Worm (Caenorhabditis elegans) whole organism, L1 larva: ENCODE results near the gene ceh-32.

Source experiments
- Y116A8C.19 ChIP-seq: sonication (generic microtip); optimal IDR thresholded peaks from 2 replicates; lab custom pipeline; 2016; ENCODE audit warnings: missing compliant biosample characterization, missing genetic modification characterization, borderline replicate concordance
- aha-1 ChIP-seq: fragments of 150-350 bp; optimal IDR thresholded peaks from 2 replicates; lab custom pipeline; 2014; ENCODE audit warnings: missing biosample characterization, missing genetic modification characterization
- blmp-1 ChIP-seq: fragments of 150-350 bp; optimal IDR thresholded peaks from 2 replicates; lab custom pipeline; 2014; ENCODE audit warnings: missing biosample characterization, missing genetic modification characterization
- ceh-63 ChIP-seq: fragments of 200-800 bp; sonication (Bioruptor generic); optimal IDR thresholded peaks from 2 replicates; lab custom pipeline; 2018; ENCODE audit warnings: mild to moderate bottlenecking, missing genetic modification characterization, missing compliant biosample characterization
- ces-1 ChIP-seq: fragments of 150-350 bp; optimal IDR thresholded peaks from 2 replicates; lab custom pipeline; 2014; ENCODE audit warnings: missing biosample characterization, missing genetic modification reagents, missing genetic modification characterization
- dsc-1 ChIP-seq: sonication (generic microtip); optimal IDR thresholded peaks from 2 replicates; lab custom pipeline; 2016; ENCODE audit warnings: mild to moderate bottlenecking, missing genetic modification characterization, missing compliant biosample characterization
- efl-1 ChIP-seq, 4 experiments: fragments of 150-350 bp; optimal IDR thresholded peaks in 3 of 4; peaks in 1 of 4; 1 replicate in 1 of 4; 2 replicates in 3 of 4; lab custom pipeline; 2014; ENCODE audit warnings: missing biosample characterization in 2 of 4, missing genetic modification characterization in 2 of 4, missing genetic modification reagents in 2 of 4
- egl-13 ChIP-seq: sonication (generic microtip); optimal IDR thresholded peaks from 2 replicates; lab custom pipeline; 2016; ENCODE audit warnings: missing genotype, missing genetic modification reagents, missing genetic modification characterization, missing compliant biosample characterization
- egl-27 ChIP-seq, 2 experiments: fragments of 150-350 bp in 1 of 2; sonication (generic microtip); optimal IDR thresholded peaks; 3 replicates each; lab custom pipeline; 2017 to 2018; ENCODE audit warnings: missing biosample characterization in 2 of 2, missing genetic modification characterization in 2 of 2, missing genetic modification reagents in 2 of 2
- elt-2 ChIP-seq: sonication (generic microtip); optimal IDR thresholded peaks from 2 replicates; lab custom pipeline; 2016; ENCODE audit warnings: missing genetic modification characterization, mild to moderate bottlenecking, inconsistent platforms, missing compliant biosample characterization, missing genetic modification reagents
- elt-3 ChIP-seq, 6 experiments: fragments of 150-350 bp in 1 of 6; sonication (generic microtip); optimal IDR thresholded peaks; 2 replicates each; lab custom pipeline; 2017 to 2018; ENCODE audit warnings: missing biosample characterization in 6 of 6, missing genetic modification characterization in 6 of 6, inconsistent platforms in 1 of 6
- fkh-10 ChIP-seq: sonication (generic microtip); optimal IDR thresholded peaks from 2 replicates; lab custom pipeline; 2017; ENCODE audit warnings: missing biosample characterization, missing genetic modification reagents, missing genetic modification characterization
- grh-1 ChIP-seq: fragments of 200-800 bp; sonication (Bioruptor generic); IDR thresholded peaks from 2 replicates; pipeline ENCODE4 v1.3.6; 2022; ENCODE audit warnings: missing genetic modification reagents, missing genetic modification characterization, missing compliant biosample characterization
- irx-1 ChIP-seq: sonication (generic microtip); optimal IDR thresholded peaks from 2 replicates; lab custom pipeline; 2016; ENCODE audit warnings: missing genetic modification characterization, missing compliant biosample characterization
- lin-13 ChIP-seq: fragments of 150-350 bp; optimal IDR thresholded peaks from 2 replicates; lab custom pipeline; 2014; ENCODE audit warnings: missing biosample characterization, missing genetic modification reagents, missing genetic modification characterization
- lin-14 ChIP-seq: fragments of 200-800 bp; sonication (Bioruptor generic); optimal IDR thresholded peaks from 2 replicates; lab custom pipeline; 2018; ENCODE audit warnings: mild to moderate bottlenecking, missing genetic modification characterization, moderate library complexity, missing compliant biosample characterization
- lin-39 ChIP-seq: fragments of 150-350 bp; optimal IDR thresholded peaks from 2 replicates; lab custom pipeline; 2014; ENCODE audit warnings: missing biosample characterization, missing genetic modification reagents, missing genetic modification characterization
- mdl-1 ChIP-seq, 2 experiments: fragments of 150-350 bp; optimal IDR thresholded peaks; 2 replicates each; lab custom pipeline; 2014 to 2017; ENCODE audit warnings: missing biosample characterization in 2 of 2, missing genetic modification characterization in 2 of 2, inconsistent platforms in 1 of 2
- nhr-19 ChIP-seq: fragments of 200-800 bp; sonication (Bioruptor generic); conservative IDR thresholded peaks from 2 replicates; pipeline ENCODE4 v1.3.6; 2022; ENCODE audit warnings: missing genetic modification characterization, missing compliant biosample characterization
- nhr-20 ChIP-seq: sonication (generic microtip); optimal IDR thresholded peaks from 2 replicates; lab custom pipeline; 2016; ENCODE audit warnings: mild to moderate bottlenecking, missing genetic modification characterization, missing compliant biosample characterization
- nhr-71 ChIP-seq: sonication (generic microtip); optimal IDR thresholded peaks from 2 replicates; lab custom pipeline; 2016; ENCODE audit warnings: mild to moderate bottlenecking, missing genetic modification characterization, moderate library complexity, missing compliant biosample characterization
- nhr-77 ChIP-seq: fragments of 150-350 bp; optimal IDR thresholded peaks from 2 replicates; lab custom pipeline; 2014; ENCODE audit warnings: missing biosample characterization, missing genetic modification characterization
- nhr-85 ChIP-seq: sonication (generic microtip); peaks from one replicate; lab custom pipeline; 2016; ENCODE audit warnings: missing genetic modification characterization, inconsistent platforms, missing compliant biosample characterization
- nhr-90 ChIP-seq: sonication (generic microtip); optimal IDR thresholded peaks from 2 replicates; lab custom pipeline; 2016; ENCODE audit warnings: mild to moderate bottlenecking, missing genetic modification characterization, missing compliant biosample characterization; ENCODE audit not compliant: poor library complexity
- rnt-1 ChIP-seq: sonication (generic microtip); optimal IDR thresholded peaks from 2 replicates; lab custom pipeline; 2016; ENCODE audit warnings: mild to moderate bottlenecking, missing genetic modification characterization, moderate library complexity, missing compliant biosample characterization
- skn-1 ChIP-seq: fragments of 150-350 bp; optimal IDR thresholded peaks from 2 replicates; lab custom pipeline; 2014; ENCODE audit warnings: missing biosample characterization, missing genetic modification characterization
- snu-23 ChIP-seq: sonication (generic microtip); optimal IDR thresholded peaks from 2 replicates; lab custom pipeline; 2016; ENCODE audit warnings: missing genetic modification characterization, missing compliant biosample characterization
- sox-4 ChIP-seq: sonication (generic microtip); optimal IDR thresholded peaks from 2 replicates; lab custom pipeline; 2016; ENCODE audit warnings: missing genetic modification characterization, missing compliant biosample characterization
- tbx-2 ChIP-seq: sonication (generic microtip); optimal IDR thresholded peaks from 2 replicates; lab custom pipeline; 2016; ENCODE audit warnings: missing genetic modification characterization, missing compliant biosample characterization
- zip-4 ChIP-seq: fragments of 200-800 bp; sonication (Bioruptor generic); optimal IDR thresholded peaks from 2 replicates; lab custom pipeline; 2018; ENCODE audit warnings: mild to moderate bottlenecking, missing genetic modification characterization, moderate library complexity, missing compliant biosample characterization
- ztf-11 ChIP-seq, 2 experiments: sonication (generic microtip); optimal IDR thresholded peaks; 2 replicates each; lab custom pipeline; 2016 to 2017; ENCODE audit warnings: missing genetic modification characterization in 2 of 2, missing biosample characterization in 1 of 2, missing compliant biosample characterization in 1 of 2

Gene ceh-32

ce11 chrV:11676498-11676897 is 28.7 kb downstream of the ceh-32 start:
- TF ChIP-seq tbx-2 (no peak), ceh-63 (no peak), nhr-85 (tag; lab: Kevin White, UChicago) (peak; percentile 78), nhr-77 (tag; lab: Kevin White, UChicago) (no peak), ztf-11 (tag; optimal IDR thresholded peaks at IDR 0.05; lab: Kevin White, UChicago) (no peak), mdl-1 (tag; optimal IDR thresholded peaks at IDR 0.05; lab: Kevin White, UChicago) (peak in 1 of 2 experiments; percentile 4), efl-1 (optimal IDR thresholded peaks at IDR 0.05; lab: Kevin White, UChicago) (no peak), efl-1 (GFP tag; optimal IDR thresholded peaks at IDR 0.05 in 1 of 2; lab: Kevin White, UChicago) (peak in 1 of 2 experiments; percentile 9), zip-4 (GFP tag; lab: Kevin White, UChicago) (no peak), elt-3 (tag; optimal IDR thresholded peaks at IDR 0.05; lab: Kevin White, UChicago) (peak in 2 of 6 experiments; percentile 20 to 52), lin-14 (GFP tag; lab: Kevin White, UChicago) (peak; percentile 35), ces-1 (GFP tag; lab: Kevin White, UChicago) (no peak), nhr-71 (tag; lab: Kevin White, UChicago) (peak; percentile 37), nhr-20 (tag; lab: Kevin White, UChicago) (peak; percentile 11), snu-23 (GFP tag; lab: Kevin White, UChicago) (peak; percentile 2), blmp-1 (peak; percentile 57)
- TF ChIP-seq, all 84 proteins: peak for 9

- TF ChIP-seq nhr-85 (tag; lab: Kevin White, UChicago) (no peak), sox-4 (no peak), grh-1 (no peak), lin-39 (tag; lab: Kevin White, UChicago) (no peak), tbx-2 (no peak), lin-13 (no peak), lin-14 (GFP tag; lab: Kevin White, UChicago) (no peak), nhr-90 (tag; lab: Kevin White, UChicago) (no peak), nhr-20 (tag; lab: Kevin White, UChicago) (no peak), ces-1 (GFP tag; lab: Kevin White, UChicago) (no peak), elt-2 (tag; lab: Kevin White, UChicago) (no peak), Y116A8C.19 (tag; lab: Kevin White, UChicago) (no peak), egl-27 (tag; optimal IDR thresholded peaks at IDR 0.05; lab: Kevin White, UChicago) (no peak), dsc-1 (no peak), blmp-1 (no peak), rnt-1 (tag; lab: Kevin White, UChicago) (no peak), nhr-19 (GFP tag; lab: Robert Waterston, UW) (no peak), ceh-63 (no peak)
These were observed 29.6 kb downstream of the ceh-32 start, which contains the start of gene ape-1 for ce11 chrV:11675638-11676037. Gene ape-1, plus strand, starts transcription at chrV:11675938.

ce11 chrV:11674594-11675579 is 30.3 kb downstream of the ceh-32 start:
- no peak for TF ChIP-seq egl-13
- TF ChIP-seq efl-1 (optimal IDR thresholded peaks at IDR 0.05; lab: Kevin White, UChicago), result no peak
- TF ChIP-seq efl-1 (GFP tag; optimal IDR thresholded peaks at IDR 0.05 in 1 of 2; lab: Kevin White, UChicago), result peak in 1 of 2 experiments; percentile 26
- peak in 3 of 6 experiments; percentile 14 to 46 (median 17) for TF ChIP-seq elt-3 (tag; optimal IDR thresholded peaks at IDR 0.05; lab: Kevin White, UChicago)
- TF ChIP-seq lin-14 (GFP tag; lab: Kevin White, UChicago), result peak; percentile 57
- no peak for TF ChIP-seq rnt-1 (tag; lab: Kevin White, UChicago)
- TF ChIP-seq skn-1 (tag; lab: Kevin White, UChicago), result no peak
- TF ChIP-seq tbx-2, result peak; percentile 5
- TF ChIP-seq nhr-85 (tag; lab: Kevin White, UChicago), result peak; percentile 89
- TF ChIP-seq elt-2 (tag; lab: Kevin White, UChicago), result peak; percentile 40
- peak; percentile 33 for TF ChIP-seq nhr-71 (tag; lab: Kevin White, UChicago)
- TF ChIP-seq aha-1 (tag; lab: Kevin White, UChicago), result no peak
- TF ChIP-seq nhr-77 (tag; lab: Kevin White, UChicago), result no peak
- TF ChIP-seq fkh-10, result peak; percentile 72
- 0 out of 2 replicates have a peak, but pooled peaks have one; percentile 11 for TF ChIP-seq grh-1
- TF ChIP-seq blmp-1, result peak; percentile 70
- TF ChIP-seq irx-1 (tag; lab: Kevin White, UChicago), result peak; percentile 3
- peak; percentile 22 for TF ChIP-seq nhr-20 (tag; lab: Kevin White, UChicago)
